Worm (Caenorhabditis elegans) whole organism, L2 larva: Measurements from ENCODE around the gene cest-4.

Experiments
- R02D3.7 ChIP-seq: fragments of 150-350 bp; optimal IDR thresholded peaks from 2 replicates; lab custom pipeline; 2014; ENCODE audit warnings: missing biosample characterization, missing genetic modification characterization
- ceh-82 ChIP-seq: fragments of 150-350 bp; optimal IDR thresholded peaks from 2 replicates; lab custom pipeline; 2014; ENCODE audit warnings: missing biosample characterization, missing genetic modification characterization
- crh-2 ChIP-seq: sonication (generic microtip); optimal IDR thresholded peaks from 2 replicates; lab custom pipeline; 2017; ENCODE audit warnings: missing biosample characterization, missing genetic modification characterization
- elt-3 ChIP-seq: sonication (generic microtip); optimal IDR thresholded peaks from 2 replicates; lab custom pipeline; 2017; ENCODE audit warnings: missing biosample characterization, missing genetic modification characterization
- lin-13 ChIP-seq: fragments of 150-350 bp; optimal IDR thresholded peaks from 2 replicates; lab custom pipeline; 2014; ENCODE audit warnings: missing biosample characterization, missing genetic modification reagents, missing genetic modification characterization
- lsy-2 ChIP-seq, 2 experiments: fragments of 150-350 bp in 1 of 2; sonication (generic microtip) in 1 of 2; optimal IDR thresholded peaks; 2 replicates each; lab custom pipeline; 2014 to 2017; ENCODE audit warnings: missing biosample characterization in 2 of 2, missing genetic modification characterization in 2 of 2
- nhr-12 ChIP-seq: fragments of 150-350 bp; optimal IDR thresholded peaks from 2 replicates; lab custom pipeline; 2014; ENCODE audit warnings: missing biosample characterization, missing genetic modification characterization
- nhr-6 ChIP-seq: fragments of 150-350 bp; optimal IDR thresholded peaks from 2 replicates; lab custom pipeline; 2014; ENCODE audit warnings: missing biosample characterization, missing genetic modification characterization
- nhr-77 ChIP-seq: fragments of 150-350 bp; optimal IDR thresholded peaks from 2 replicates; lab custom pipeline; 2014; ENCODE audit warnings: missing biosample characterization, missing genetic modification characterization
- snpc-4 ChIP-seq: fragments of 150-350 bp; optimal IDR thresholded peaks from 2 replicates; lab custom pipeline; 2014; ENCODE audit warnings: missing biosample characterization, missing genetic modification characterization
- unc-39 ChIP-seq: fragments of 150-350 bp; optimal IDR thresholded peaks from 2 replicates; lab custom pipeline; 2014; ENCODE audit warnings: missing biosample characterization, missing genetic modification characterization
- zag-1 ChIP-seq: fragments of 150-350 bp; optimal IDR thresholded peaks from 2 replicates; lab custom pipeline; 2014; ENCODE audit warnings: missing biosample characterization, missing genetic modification characterization

DNA sequence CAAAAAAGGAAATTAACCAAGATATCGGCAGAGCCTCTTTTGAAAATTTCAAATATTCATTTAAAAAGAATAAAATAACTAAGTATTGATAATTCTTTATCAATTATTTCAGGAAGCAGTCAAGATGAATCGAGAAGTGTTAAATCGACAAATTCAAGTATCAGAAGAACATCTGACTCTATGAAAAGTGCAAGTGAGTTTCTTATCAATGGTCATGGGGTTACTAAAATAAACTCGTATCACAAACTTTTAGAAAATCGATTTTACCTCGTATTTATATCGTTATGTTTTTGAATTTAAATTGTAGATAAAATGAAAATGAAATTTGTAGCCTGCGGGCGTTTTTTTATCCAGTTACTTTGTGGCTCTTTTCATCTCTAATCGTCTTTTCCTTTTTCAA is 30.6 kb downstream of the cest-4 start:
- TF ChIP-seq lin-13 (GFP tag; lab: Kevin White, UChicago) (no peak), snpc-4 (no peak), elt-3 (tag; lab: Kevin White, UChicago) (no peak), unc-39 (tag; lab: Kevin White, UChicago) (no peak), zag-1 (tag; lab: Kevin White, UChicago) (no peak), R02D3.7 (tag; lab: Kevin White, UChicago) (no peak), lsy-2 (tag; optimal IDR thresholded peaks at IDR 0.05; lab: Kevin White, UChicago) (no peak), ceh-82 (tag; lab: Kevin White, UChicago) (no peak), crh-2 (tag; lab: Kevin White, UChicago) (no peak), nhr-77 (tag; lab: Kevin White, UChicago) (no peak), nhr-6 (no peak), nhr-12 (no peak)
